Fruit fly (Drosophila melanogaster) whole organism, embryonic: ENCODE data around the gene Ugt35D1.
A peak's percentile ranks its signal among the peaks of the same experiment; 100 is the strongest.

ENCODE experiments used
- Atf3 ChIP-seq: fragments of 200-800 bp; sonication (Bioruptor generic); optimal IDR thresholded peaks from 3 replicates; lab custom pipeline; 2016; ENCODE audit warnings: missing biosample characterization, missing genetic modification characterization
- Awh ChIP-seq: fragments of 200-800 bp; sonication (Bioruptor generic); IDR thresholded peaks from 2 replicates; pipeline ENCODE4, ENCODE4 v1.3.6; 2022; ENCODE audit warnings: missing biosample characterization, missing genetic modification characterization
- Blimp-1 ChIP-seq: fragments of 200-800 bp; sonication (Bioruptor generic); optimal IDR thresholded peaks from 3 replicates; lab custom pipeline; 2018; ENCODE audit warnings: missing biosample characterization, missing genetic modification characterization, mild to moderate bottlenecking, moderate library complexity, missing genetic modification reagents
- CG1529 ChIP-seq: fragments of 200-800 bp; sonication (Bioruptor generic); optimal IDR thresholded peaks from 3 replicates; lab custom pipeline; 2018; ENCODE audit warnings: missing biosample characterization, missing genetic modification characterization
- CG3726 ChIP-seq: fragments of 200-800 bp; sonication (Bioruptor generic); IDR thresholded peaks from 3 replicates; pipeline ENCODE4, ENCODE4 v1.3.6; 2022; ENCODE audit warnings: missing biosample characterization, missing genetic modification characterization
- CG8944 ChIP-seq: fragments of 200-800 bp; sonication (Bioruptor generic); optimal IDR thresholded peaks from 3 replicates; lab custom pipeline; 2016; ENCODE audit warnings: missing biosample characterization, missing genetic modification characterization
- Chrac-16 ChIP-seq: fragments of 200-800 bp; sonication (Bioruptor generic); optimal IDR thresholded peaks from 3 replicates; lab custom pipeline; 2016; ENCODE audit warnings: missing biosample characterization, missing genetic modification characterization
- Deaf1 ChIP-seq: fragments of 200-800 bp; optimal IDR thresholded peaks from 3 replicates; lab custom pipeline; 2019; ENCODE audit warnings: missing biosample characterization, mild to moderate bottlenecking, missing genetic modification characterization, moderate library complexity
- crp ChIP-seq, 2 experiments: fragments of 200-800 bp; sonication (Bioruptor generic); optimal IDR thresholded peaks; 2 replicates in 1 of 2; 3 replicates in 1 of 2; lab custom pipeline; 2017; ENCODE audit warnings: missing biosample characterization in 2 of 2, missing genetic modification characterization in 2 of 2, mild to moderate bottlenecking in 1 of 2, moderate library complexity in 1 of 2
- insv ChIP-seq, 2 experiments: fragments of 200-800 bp; sonication (Bioruptor generic); optimal IDR thresholded peaks; 3 replicates each; lab custom pipeline; 2016 to 2018; ENCODE audit warnings: missing biosample characterization in 2 of 2, missing genetic modification characterization in 2 of 2
- psq ChIP-seq: fragments of 200-800 bp; sonication (Bioruptor generic); optimal IDR thresholded peaks from 2 replicates; lab custom pipeline; 2017; ENCODE audit warnings: missing biosample characterization, missing genetic modification characterization
- scrt ChIP-seq: fragments of 200-800 bp; sonication (Bioruptor generic); optimal IDR thresholded peaks from 2 replicates; lab custom pipeline; 2018; ENCODE audit warnings: missing biosample characterization, mild to moderate bottlenecking, missing genetic modification characterization, moderate library complexity
- slou ChIP-seq: fragments of 200-800 bp; sonication (Bioruptor generic); optimal IDR thresholded peaks from 3 replicates; lab custom pipeline; 2016; ENCODE audit warnings: missing biosample characterization, missing genetic modification characterization

DNA sequence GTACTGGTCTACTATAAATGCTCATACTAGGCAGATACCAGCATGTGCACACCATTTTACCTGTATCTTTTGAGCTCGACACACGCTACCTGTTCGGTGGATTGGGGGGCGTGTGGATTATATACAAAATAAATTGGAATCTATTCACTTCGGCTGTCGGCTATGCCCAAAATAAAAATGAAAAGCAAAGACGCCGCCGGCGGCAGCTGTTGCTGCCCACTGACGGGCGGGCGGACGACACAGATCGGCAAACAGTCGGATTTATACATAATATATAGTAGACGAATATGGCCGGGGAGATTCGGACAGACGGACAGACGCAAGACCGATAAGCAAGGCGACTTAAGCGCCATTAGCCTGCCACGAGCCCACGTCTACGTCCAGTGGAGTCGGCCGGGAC is 43.8 kb upstream of the Ugt35D1 start:
- no peak for TF ChIP-seq slou (GFP tag; lab: Kevin White, UChicago)
- no peak for TF ChIP-seq CG8944 (GFP tag; lab: Kevin White, UChicago)
- no peak for TF ChIP-seq Chrac-16 (GFP tag; lab: Kevin White, UChicago)
- no peak for TF ChIP-seq CG1529 (GFP tag; lab: Kevin White, UChicago)
- TF ChIP-seq CG3726, result no peak
- no peak for TF ChIP-seq psq (GFP tag; lab: Kevin White, UChicago)
- TF ChIP-seq Deaf1 (tag; lab: Kevin White, UChicago), result peak; percentile 3
- TF ChIP-seq scrt (GFP tag; lab: Kevin White, UChicago), result no peak
- TF ChIP-seq Awh, result no peak
- TF ChIP-seq insv (GFP tag; optimal IDR thresholded peaks at IDR 0.05; lab: Kevin White, UChicago), result no peak
- TF ChIP-seq crp (GFP tag; optimal IDR thresholded peaks at IDR 0.05; lab: Kevin White, UChicago), result no peak
- TF ChIP-seq Atf3 (GFP tag; lab: Kevin White, UChicago), result no peak
- no peak for TF ChIP-seq Blimp-1 (GFP tag; lab: Kevin White, UChicago)
